Fruit fly (Drosophila melanogaster) ovary, adult (tissue): Measurements from ENCODE around the gene sky.

ENCODE experiments used
- CG17801 ChIP-seq: fragments of 200-800 bp; optimal IDR thresholded peaks from 2 replicates; lab custom pipeline; 2019; ENCODE audit warnings: missing biosample characterization, mild to moderate bottlenecking, missing genetic modification characterization, moderate library complexity; ENCODE audit not compliant: partially characterized antibody

The sky gene

dm6 chr2L:20822489-20823195 is 96.1 kb downstream of the sky start, which contains the start of gene CG9331:
TSS of gene CG9331 (plus strand) at chr2L:20822828.
- TF ChIP-seq CG17801 (GFP tag; lab: Kevin White, UChicago) = no peak

- TF ChIP-seq CG17801 (GFP tag; lab: Kevin White, UChicago) = no peak
These were observed 96.7 kb downstream of the sky start for dm6 chr2L:20822025-20822371.
